Worm (Caenorhabditis elegans) whole organism, early embryonic: ENCODE data around the gene iglr-2.

ENCODE experiments used
- B0310.2 ChIP-seq: sonication (generic microtip); optimal IDR thresholded peaks from 2 replicates; lab custom pipeline; 2016; ENCODE audit warnings: mild to moderate bottlenecking, missing genetic modification characterization, missing compliant biosample characterization
- F13C5.2 ChIP-seq: sonication (generic microtip); optimal IDR thresholded peaks from 2 replicates; lab custom pipeline; 2017; ENCODE audit warnings: mild to moderate bottlenecking, missing genetic modification characterization, inconsistent platforms, missing compliant biosample characterization
- aly-1 ChIP-seq: sonication (generic microtip); optimal IDR thresholded peaks from 2 replicates; lab custom pipeline; 2016; ENCODE audit warnings: missing genetic modification characterization, missing compliant biosample characterization
- ama-1 ChIP-seq: fragments of 150-350 bp; optimal IDR thresholded peaks from 2 replicates; lab custom pipeline; 2014
- ceh-13 ChIP-seq: fragments of 200-800 bp; sonication (Bioruptor generic); optimal IDR thresholded peaks from 2 replicates; lab custom pipeline; 2018; ENCODE audit warnings: mild to moderate bottlenecking, missing genetic modification characterization, missing compliant biosample characterization
- ceh-36 ChIP-seq: sonication (generic microtip); optimal IDR thresholded peaks from 2 replicates; lab custom pipeline; 2016; ENCODE audit warnings: missing genetic modification characterization, inconsistent platforms, missing compliant biosample characterization
- ets-7 ChIP-seq: sonication (generic microtip); optimal IDR thresholded peaks from 2 replicates; lab custom pipeline; 2016; ENCODE audit warnings: missing genotype, missing genetic modification characterization, missing compliant biosample characterization
- flt-1 ChIP-seq: fragments of 200-800 bp; sonication (Bioruptor generic); IDR thresholded peaks from 2 replicates; pipeline ENCODE4 v1.3.6; 2022; ENCODE audit warnings: missing genetic modification characterization, missing compliant biosample characterization
- hmbx-1 ChIP-seq: sonication (generic microtip); optimal IDR thresholded peaks from 2 replicates; lab custom pipeline; 2016; ENCODE audit warnings: mild to moderate bottlenecking, missing genetic modification characterization, missing compliant biosample characterization
- hmg-4 ChIP-seq: fragments of 200-800 bp; sonication (Bioruptor generic); optimal IDR thresholded peaks from 2 replicates; lab custom pipeline; 2018; ENCODE audit warnings: mild to moderate bottlenecking, missing genetic modification characterization, missing compliant biosample characterization
- hnd-1 ChIP-seq: sonication (generic microtip); optimal IDR thresholded peaks from 2 replicates; lab custom pipeline; 2016; ENCODE audit warnings: missing genetic modification characterization, missing compliant biosample characterization
- pes-1 ChIP-seq: fragments of 200-800 bp; sonication (Bioruptor generic); IDR thresholded peaks from 2 replicates; pipeline ENCODE4 v1.3.6; 2022; ENCODE audit warnings: missing genetic modification reagents, missing genetic modification characterization, missing compliant biosample characterization
- scrt-1 ChIP-seq: fragments of 200-800 bp; sonication (Bioruptor generic); IDR thresholded peaks from 2 replicates; pipeline ENCODE4 v1.3.6; 2022; ENCODE audit warnings: missing genetic modification characterization, missing compliant biosample characterization
- sea-1 ChIP-seq: fragments of 200-800 bp; sonication (Bioruptor generic); conservative IDR thresholded peaks from 2 replicates; pipeline ENCODE4 v1.3.6; 2022; ENCODE audit warnings: missing genetic modification characterization, missing compliant biosample characterization
- tbx-11 ChIP-seq: fragments of 200-800 bp; sonication (Bioruptor generic); IDR thresholded peaks from 2 replicates; pipeline ENCODE4 v1.3.6; 2022; ENCODE audit warnings: missing genetic modification characterization, missing compliant biosample characterization
- tbx-37 ChIP-seq: fragments of 200-800 bp; sonication (Bioruptor generic); conservative IDR thresholded peaks from 2 replicates; pipeline ENCODE4 v1.3.6; 2022; ENCODE audit warnings: missing genetic modification reagents, missing genetic modification characterization, missing compliant biosample characterization
- tra-4 ChIP-seq: sonication (generic microtip); optimal IDR thresholded peaks from 2 replicates; lab custom pipeline; 2017; ENCODE audit warnings: missing genetic modification characterization, missing compliant biosample characterization

The iglr-2 gene

ce11 chrIII:8321225-8321624 is 9.9 kb downstream of the iglr-2 start:
- TF ChIP-seq tra-4 (tag; lab: Kevin White, UChicago) (no peak), pes-1 (no peak)

ce11 chrIII:8320183-8320582 is 10.9 kb downstream of the iglr-2 start, which contains the start of gene F10E9.10:
TSS of gene F10E9.10 (minus strand) at chrIII:8320283.
- TF ChIP-seq tbx-37 (no peak), ceh-36 (tag; lab: Kevin White, UChicago) (no peak), sea-1 (no peak), ceh-13 (GFP tag; lab: Kevin White, UChicago) (no peak)

- TF ChIP-seq hmbx-1 (no peak), tbx-11 (GFP tag; lab: Robert Waterston, UW) (no peak), tra-4 (tag; lab: Kevin White, UChicago) (no peak), sea-1 (0 out of 2 replicates have a peak, but pooled peaks have one; percentile 70), hmg-4 (GFP tag; lab: Kevin White, UChicago) (peak; percentile 40), ceh-36 (tag; lab: Kevin White, UChicago) (no peak), hnd-1 (no peak), ama-1 (lab: Kevin White, UChicago) (no peak), B0310.2 (no peak), pes-1 (peak; percentile 57; the same call in 1 of the 2 replicates), ets-7 (tag; lab: Kevin White, UChicago) (peak; percentile 50), tbx-37 (peak; percentile 89), F13C5.2 (tag; lab: Kevin White, UChicago) (peak; percentile 53), scrt-1 (GFP tag; lab: Robert Waterston, UW) (no peak), flt-1 (peak; percentile 64), ceh-13 (GFP tag; lab: Kevin White, UChicago) (no peak), aly-1 (tag; lab: Kevin White, UChicago) (peak; percentile 46)
Observed at ce11 chrIII:8319100-8319499, 12.0 kb downstream of the iglr-2 start, which contains the start of gene F10E9.11. TSS of gene F10E9.11 (minus strand) at chrIII:8319260.

ce11 chrIII:8318488-8318887 is 12.6 kb downstream of the iglr-2 start, which contains the start of gene sas-4:
TSS of gene sas-4 (minus strand) at chrIII:8318588.
- TF ChIP-seq hnd-1 (no peak), ets-7 (tag; lab: Kevin White, UChicago) (no peak)

ce11 chrIII:8312393-8312792 is 18.7 kb downstream of the iglr-2 start, which contains the start of gene F10E9.2:
TSS of gene F10E9.2 (plus strand) at chrIII:8312693.
- TF ChIP-seq ets-7 (tag; lab: Kevin White, UChicago), result no peak
- no peak for TF ChIP-seq tbx-11 (GFP tag; lab: Robert Waterston, UW)
- no peak for TF ChIP-seq hmg-4 (GFP tag; lab: Kevin White, UChicago)
- TF ChIP-seq ceh-36 (tag; lab: Kevin White, UChicago), result no peak
- no peak for TF ChIP-seq aly-1 (tag; lab: Kevin White, UChicago)
- no peak for TF ChIP-seq F13C5.2 (tag; lab: Kevin White, UChicago)
- TF ChIP-seq pes-1, result no peak
- TF ChIP-seq flt-1, result no peak
- TF ChIP-seq hmbx-1, result no peak
- TF ChIP-seq scrt-1 (GFP tag; lab: Robert Waterston, UW), result no peak
- no peak for TF ChIP-seq sea-1
- TF ChIP-seq ama-1 (lab: Kevin White, UChicago), result no peak
- no peak for TF ChIP-seq tra-4 (tag; lab: Kevin White, UChicago)
- no peak for TF ChIP-seq ceh-13 (GFP tag; lab: Kevin White, UChicago)
- no peak for TF ChIP-seq hnd-1
- TF ChIP-seq B0310.2, result no peak
- no peak for TF ChIP-seq tbx-37

- TF ChIP-seq aly-1 (tag; lab: Kevin White, UChicago), result no peak
- no peak for TF ChIP-seq hmbx-1
- TF ChIP-seq pes-1, result no peak
- TF ChIP-seq hmg-4 (GFP tag; lab: Kevin White, UChicago), result no peak
- TF ChIP-seq B0310.2, result no peak
- TF ChIP-seq ama-1 (lab: Kevin White, UChicago), result no peak
- TF ChIP-seq ceh-36 (tag; lab: Kevin White, UChicago), result no peak
- no peak for TF ChIP-seq hnd-1
Observed at ce11 chrIII:8310239-8311057, 20.7 kb downstream of the iglr-2 start, which contains the start of gene F10E9.3. TSS of gene F10E9.3 (plus strand) at chrIII:8311007.

ce11 chrIII:8308238-8308637 is 22.9 kb downstream of the iglr-2 start, which contains the start of gene F10E9.4:
TSS of gene F10E9.4 (plus strand) at chrIII:8308538.
- no peak for TF ChIP-seq tbx-37
- no peak for TF ChIP-seq sea-1
- TF ChIP-seq tbx-11 (GFP tag; lab: Robert Waterston, UW), result no peak
- TF ChIP-seq hmg-4 (GFP tag; lab: Kevin White, UChicago), result no peak
- TF ChIP-seq hnd-1, result no peak
- TF ChIP-seq tra-4 (tag; lab: Kevin White, UChicago), result no peak
- TF ChIP-seq ama-1 (lab: Kevin White, UChicago), result no peak

- TF ChIP-seq tbx-37, result peak; percentile 93
- TF ChIP-seq F13C5.2 (tag; lab: Kevin White, UChicago), result no peak
- peak; percentile 75 for TF ChIP-seq pes-1
- no peak for TF ChIP-seq ets-7 (tag; lab: Kevin White, UChicago)
Observed at ce11 chrIII:8307356-8307755, 23.8 kb downstream of the iglr-2 start, which contains the start of the genes F10E9.7 and F10E9.5. TSS of gene F10E9.7 (minus strand) at chrIII:8307441. TSS of gene F10E9.5 (plus strand) at chrIII:8307592.
